Worm (Caenorhabditis elegans): ENCODE results near the gene F25E5.8.

The F25E5.8 gene

DNA sequence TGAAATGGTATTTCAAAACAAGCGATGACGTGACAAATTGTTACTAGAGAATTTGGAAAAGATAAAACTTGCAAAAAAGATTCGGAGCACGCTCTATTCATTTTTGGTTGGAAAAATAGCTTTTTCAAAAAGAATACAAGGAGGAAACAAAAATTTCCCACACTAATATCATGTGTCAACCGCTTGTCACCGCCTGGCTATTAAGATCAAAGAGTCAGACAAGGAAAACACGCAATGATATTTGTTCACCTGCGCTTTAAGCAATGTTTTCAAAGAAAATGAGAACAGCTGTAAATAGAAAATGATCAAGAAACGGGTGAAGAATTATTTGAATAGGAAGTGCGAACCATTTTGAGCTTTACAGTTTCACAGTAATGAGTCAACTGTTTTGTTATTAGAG lies 41.0 kb downstream of the F25E5.8 start, which contains the start of gene srh-125:
Gene srh-125 (minus strand): TSS at position 101 of the 400 bp plus-strand sequence.
- no peak for TF ChIP-seq T20F7.1 (GFP tag; optimal IDR thresholded peaks at IDR 0.05)
- TF ChIP-seq T26A8.4 (GFP tag; IDR thresholded peaks at IDR 0.05): no peak
- no peak for TF ChIP-seq arid-1 (GFP tag; conservative IDR thresholded peaks at IDR 0.05)
- TF ChIP-seq lin-15B (tag; optimal IDR thresholded peaks at IDR 0.05): no peak
- TF ChIP-seq snpc-1.2 (GFP tag; IDR thresholded peaks at IDR 0.05): no peak
- TF ChIP-seq ceh-20 (GFP tag; IDR thresholded peaks at IDR 0.05): no peak
- TF ChIP-seq F10B5.3 (tag; optimal IDR thresholded peaks at IDR 0.05): no peak
- no peak for TF ChIP-seq daf-8 (GFP tag; IDR thresholded peaks at IDR 0.05)
- TF ChIP-seq tra-1 (GFP tag; IDR thresholded peaks at IDR 0.05): no peak
- no peak for TF ChIP-seq fkh-10 (GFP tag; optimal IDR thresholded peaks at IDR 0.05)
- no peak for TF ChIP-seq ZK337.2 (GFP tag; IDR thresholded peaks at IDR 0.05)
- no peak for TF ChIP-seq madf-9 (GFP tag; conservative IDR thresholded peaks at IDR 0.05)
- TF ChIP-seq mxl-3 (GFP tag; optimal IDR thresholded peaks at IDR 0.05): no peak
- no peak for TF ChIP-seq ceh-62 (tag; optimal IDR thresholded peaks at IDR 0.05)
- no peak for TF ChIP-seq daf-16 (GFP tag; optimal IDR thresholded peaks at IDR 0.05)
- TF ChIP-seq daf-16 (tag; optimal IDR thresholded peaks at IDR 0.05): no peak
- TF ChIP-seq vab-7 (GFP tag; IDR thresholded peaks at IDR 0.05): no peak

ce11 chrV:7478404-7478803 lies 42.7 kb downstream of the F25E5.8 start, which contains the start of gene str-190:
TSS of gene str-190 (minus strand) at chrV:7478504.
- TF ChIP-seq unc-130 (GFP tag; optimal IDR thresholded peaks at IDR 0.05): no peak
- TF ChIP-seq aha-1 (tag): no peak
- TF ChIP-seq attf-4 (tag; optimal IDR thresholded peaks at IDR 0.05): no peak
- no peak for TF ChIP-seq egl-43 (GFP tag; IDR thresholded peaks at IDR 0.05)
- no peak for TF ChIP-seq ZK546.5 (tag; optimal IDR thresholded peaks at IDR 0.05)
- TF ChIP-seq zfp-3 (GFP tag; conservative IDR thresholded peaks at IDR 0.05): no peak
- TF ChIP-seq gei-8 (GFP tag; optimal IDR thresholded peaks at IDR 0.05): no peak
- TF ChIP-seq php-3 (GFP tag; IDR thresholded peaks at IDR 0.05): no peak
- no peak for TF ChIP-seq F26F4.8 (GFP tag; conservative IDR thresholded peaks at IDR 0.05)
- no peak for TF ChIP-seq zfp-2 (tag; optimal IDR thresholded peaks at IDR 0.05)
- TF ChIP-seq ama-1 (optimal IDR thresholded peaks at IDR 0.05): no peak
- TF ChIP-seq mes-2 (tag; optimal IDR thresholded peaks at IDR 0.05; ENCODE audit: poor library complexity, severe bottlenecking): no peak

DNA sequence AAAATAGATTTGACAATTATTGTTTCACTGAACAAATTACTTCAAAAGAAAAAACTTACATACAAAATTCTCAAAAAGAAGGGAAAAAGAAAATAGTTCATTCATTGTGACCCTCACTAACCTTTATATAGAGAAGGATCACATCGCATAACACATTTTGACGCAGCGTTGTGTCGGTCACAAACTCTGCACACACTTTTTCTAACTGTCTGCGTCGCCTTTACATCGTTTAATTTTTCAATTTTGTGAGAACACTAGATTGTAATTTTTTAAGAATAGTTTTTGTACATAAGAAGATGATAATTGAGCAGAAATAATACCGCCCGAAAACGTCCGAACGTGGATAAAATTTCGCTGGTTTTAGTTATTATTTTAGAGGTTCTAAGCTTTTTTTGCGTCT lies 45.2 kb downstream of the F25E5.8 start, which contains the start of gene C18B10.6:
Gene C18B10.6 (minus strand): TSS at position 101 of the 400 bp plus-strand sequence.
- TF ChIP-seq hlh-11 (tag; optimal IDR thresholded peaks at IDR 0.05): no peak
- TF ChIP-seq sdz-12 (GFP tag; optimal IDR thresholded peaks at IDR 0.05): no peak
- no peak for TF ChIP-seq nhr-111 (GFP tag; optimal IDR thresholded peaks at IDR 0.05)
- TF ChIP-seq R02D3.7 (tag; optimal IDR thresholded peaks at IDR 0.05): no peak
- no peak for TF ChIP-seq tag-97 (GFP tag; IDR thresholded peaks at IDR 0.05)
- TF ChIP-seq D1046.2 (GFP tag; IDR thresholded peaks at IDR 0.05): no peak
- no peak for TF ChIP-seq ceh-32 (tag; optimal IDR thresholded peaks at IDR 0.05; ENCODE audit: poor library complexity)
- no peak for TF ChIP-seq nhr-11 (tag; optimal IDR thresholded peaks at IDR 0.05)
- TF ChIP-seq spr-1 (tag; optimal IDR thresholded peaks at IDR 0.05): no peak
- no peak for TF ChIP-seq pqm-1 (tag; optimal IDR thresholded peaks at IDR 0.05)
- no peak for TF ChIP-seq snpc-1.2 (GFP tag; IDR thresholded peaks at IDR 0.05)
- TF ChIP-seq egl-27 (tag; optimal IDR thresholded peaks at IDR 0.05): no peak
- TF ChIP-seq attf-4 (tag; optimal IDR thresholded peaks at IDR 0.05): no peak
- TF ChIP-seq zfp-3 (GFP tag; conservative IDR thresholded peaks at IDR 0.05): no peak
- no peak for TF ChIP-seq lin-15B (tag; optimal IDR thresholded peaks at IDR 0.05)
- TF ChIP-seq nhr-41 (GFP tag; IDR thresholded peaks at IDR 0.05): no peak
